Worm (Caenorhabditis elegans) whole organism, early embryonic: ENCODE results near the gene F32D8.11.

ENCODE experiments used
- B0310.2 ChIP-seq: sonication (generic microtip); optimal IDR thresholded peaks from 2 replicates; lab custom pipeline; 2016; ENCODE audit warnings: mild to moderate bottlenecking, missing genetic modification characterization, missing compliant biosample characterization
- F13C5.2 ChIP-seq: sonication (generic microtip); optimal IDR thresholded peaks from 2 replicates; lab custom pipeline; 2017; ENCODE audit warnings: mild to moderate bottlenecking, missing genetic modification characterization, inconsistent platforms, missing compliant biosample characterization
- aly-1 ChIP-seq: sonication (generic microtip); optimal IDR thresholded peaks from 2 replicates; lab custom pipeline; 2016; ENCODE audit warnings: missing genetic modification characterization, missing compliant biosample characterization
- ama-1 ChIP-seq: fragments of 150-350 bp; optimal IDR thresholded peaks from 2 replicates; lab custom pipeline; 2014
- ceh-13 ChIP-seq: fragments of 200-800 bp; sonication (Bioruptor generic); optimal IDR thresholded peaks from 2 replicates; lab custom pipeline; 2018; ENCODE audit warnings: mild to moderate bottlenecking, missing genetic modification characterization, missing compliant biosample characterization
- ceh-36 ChIP-seq: sonication (generic microtip); optimal IDR thresholded peaks from 2 replicates; lab custom pipeline; 2016; ENCODE audit warnings: missing genetic modification characterization, inconsistent platforms, missing compliant biosample characterization
- ets-7 ChIP-seq: sonication (generic microtip); optimal IDR thresholded peaks from 2 replicates; lab custom pipeline; 2016; ENCODE audit warnings: missing genotype, missing genetic modification characterization, missing compliant biosample characterization
- flt-1 ChIP-seq: fragments of 200-800 bp; sonication (Bioruptor generic); IDR thresholded peaks from 2 replicates; pipeline ENCODE4 v1.3.6; 2022; ENCODE audit warnings: missing genetic modification characterization, missing compliant biosample characterization
- hmbx-1 ChIP-seq: sonication (generic microtip); optimal IDR thresholded peaks from 2 replicates; lab custom pipeline; 2016; ENCODE audit warnings: mild to moderate bottlenecking, missing genetic modification characterization, missing compliant biosample characterization
- hmg-4 ChIP-seq: fragments of 200-800 bp; sonication (Bioruptor generic); optimal IDR thresholded peaks from 2 replicates; lab custom pipeline; 2018; ENCODE audit warnings: mild to moderate bottlenecking, missing genetic modification characterization, missing compliant biosample characterization
- hnd-1 ChIP-seq: sonication (generic microtip); optimal IDR thresholded peaks from 2 replicates; lab custom pipeline; 2016; ENCODE audit warnings: missing genetic modification characterization, missing compliant biosample characterization
- pes-1 ChIP-seq: fragments of 200-800 bp; sonication (Bioruptor generic); IDR thresholded peaks from 2 replicates; pipeline ENCODE4 v1.3.6; 2022; ENCODE audit warnings: missing genetic modification reagents, missing genetic modification characterization, missing compliant biosample characterization
- scrt-1 ChIP-seq: fragments of 200-800 bp; sonication (Bioruptor generic); IDR thresholded peaks from 2 replicates; pipeline ENCODE4 v1.3.6; 2022; ENCODE audit warnings: missing genetic modification characterization, missing compliant biosample characterization
- sea-1 ChIP-seq: fragments of 200-800 bp; sonication (Bioruptor generic); conservative IDR thresholded peaks from 2 replicates; pipeline ENCODE4 v1.3.6; 2022; ENCODE audit warnings: missing genetic modification characterization, missing compliant biosample characterization
- tbx-11 ChIP-seq: fragments of 200-800 bp; sonication (Bioruptor generic); IDR thresholded peaks from 2 replicates; pipeline ENCODE4 v1.3.6; 2022; ENCODE audit warnings: missing genetic modification characterization, missing compliant biosample characterization
- tbx-37 ChIP-seq: fragments of 200-800 bp; sonication (Bioruptor generic); conservative IDR thresholded peaks from 2 replicates; pipeline ENCODE4 v1.3.6; 2022; ENCODE audit warnings: missing genetic modification reagents, missing genetic modification characterization, missing compliant biosample characterization
- tra-4 ChIP-seq: sonication (generic microtip); optimal IDR thresholded peaks from 2 replicates; lab custom pipeline; 2017; ENCODE audit warnings: missing genetic modification characterization, missing compliant biosample characterization

The F32D8.11 gene

DNA sequence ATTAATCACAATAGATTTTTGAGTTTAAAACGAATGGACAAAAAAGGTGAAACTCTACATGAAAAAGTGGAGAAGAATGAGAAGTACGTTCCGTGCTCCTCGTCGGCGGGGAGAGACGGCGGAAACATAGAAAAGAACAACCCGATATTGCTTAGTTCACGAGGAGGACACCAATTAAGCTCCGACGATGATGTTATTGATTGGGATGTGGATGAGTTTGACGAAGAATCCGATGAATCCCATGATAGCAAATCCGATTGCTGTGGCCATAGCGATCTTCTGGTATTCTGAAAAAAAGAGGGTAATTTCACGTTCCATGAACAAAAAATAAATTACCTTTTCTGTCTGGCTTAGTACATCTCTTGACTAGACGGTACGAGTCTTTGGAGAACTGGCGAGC, 7.8 kb upstream of the F32D8.11 start:
- no peak for TF ChIP-seq tbx-11 (GFP tag; lab: Robert Waterston, UW)
- TF ChIP-seq pes-1 = no peak
- no peak for TF ChIP-seq B0310.2 (tag; lab: Kevin White, UChicago)
- no peak for TF ChIP-seq scrt-1
- TF ChIP-seq aly-1 (tag; lab: Kevin White, UChicago) = no peak
- TF ChIP-seq ama-1 (lab: Kevin White, UChicago) = no peak
- TF ChIP-seq ceh-13 = no peak
- no peak for TF ChIP-seq tbx-37 (GFP tag; lab: Robert Waterston, UW)
- TF ChIP-seq hmg-4 (GFP tag; lab: Kevin White, UChicago) = no peak
- no peak for TF ChIP-seq flt-1 (GFP tag; lab: Robert Waterston, UW)
- TF ChIP-seq hmbx-1 (tag; lab: Kevin White, UChicago) = no peak

DNA sequence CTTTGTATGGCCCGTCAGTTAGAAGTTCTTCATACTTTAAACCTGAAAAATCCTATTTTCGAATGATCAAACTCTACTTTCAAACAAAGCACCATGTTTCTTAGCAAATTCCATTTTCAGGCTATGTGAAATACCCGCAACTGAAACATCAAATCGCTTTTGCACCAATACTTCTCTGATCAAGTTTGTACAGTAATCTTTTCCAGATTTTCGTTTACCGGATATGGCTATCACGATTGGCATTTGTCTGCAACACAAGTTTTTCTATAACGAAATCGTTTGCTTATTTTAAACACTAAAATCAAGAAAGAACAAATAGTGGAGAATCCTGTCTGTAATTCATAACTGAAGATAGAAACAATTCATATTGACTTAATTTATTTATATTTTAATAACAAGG, 7.4 kb upstream of the F32D8.11 start, which contains the start of gene F32D8.13:
TSS of gene F32D8.13 (minus strand) at position 249 of the 400 bp plus-strand sequence.
- TF ChIP-seq B0310.2 (tag; lab: Kevin White, UChicago) (no peak), tbx-11 (GFP tag; lab: Robert Waterston, UW) (no peak), sea-1 (no peak), hmg-4 (GFP tag; lab: Kevin White, UChicago) (no peak), flt-1 (GFP tag; lab: Robert Waterston, UW) (no peak), hnd-1 (tag; lab: Kevin White, UChicago) (no peak), ets-7 (tag; lab: Kevin White, UChicago) (no peak), scrt-1 (no peak), hmbx-1 (tag; lab: Kevin White, UChicago) (no peak), F13C5.2 (tag; lab: Kevin White, UChicago) (no peak), ama-1 (lab: Kevin White, UChicago) (no peak), aly-1 (tag; lab: Kevin White, UChicago) (no peak), tbx-37 (GFP tag; lab: Robert Waterston, UW) (no peak), pes-1 (no peak), ceh-36 (no peak)

DNA sequence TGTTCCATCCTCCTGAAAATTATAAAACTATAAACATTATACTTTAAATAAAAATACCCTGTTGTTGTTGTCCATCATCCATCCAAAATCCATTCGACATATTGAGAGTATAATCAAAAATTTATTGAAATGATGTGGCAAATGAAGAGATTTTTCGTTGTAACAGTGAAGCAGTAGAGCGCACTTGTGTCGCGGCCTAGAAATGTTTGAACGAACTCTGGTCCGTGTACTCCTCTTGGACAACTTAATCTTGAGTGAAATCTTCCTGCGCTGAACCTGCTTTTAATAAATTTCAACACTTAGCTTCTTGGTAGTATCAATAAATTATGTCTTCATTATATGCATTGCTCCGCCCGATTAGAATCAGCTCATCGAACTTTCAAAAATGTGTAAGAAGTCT, 5.7 kb upstream of the F32D8.11 start, which contains the start of the genes F32D8.14 and F32D8.5:
TSS of gene F32D8.14 (minus strand) at position 188 of the 400 bp plus-strand sequence.
TSS of gene F32D8.5 (plus strand) at position 200 of the 400 bp plus-strand sequence.
- TF ChIP-seq ceh-36 (no peak), F13C5.2 (tag; lab: Kevin White, UChicago) (peak; percentile 19), pes-1 (peak; percentile 28; the same call in 1 of the 2 replicates), tbx-37 (GFP tag; lab: Robert Waterston, UW) (peak; percentile 69)

DNA sequence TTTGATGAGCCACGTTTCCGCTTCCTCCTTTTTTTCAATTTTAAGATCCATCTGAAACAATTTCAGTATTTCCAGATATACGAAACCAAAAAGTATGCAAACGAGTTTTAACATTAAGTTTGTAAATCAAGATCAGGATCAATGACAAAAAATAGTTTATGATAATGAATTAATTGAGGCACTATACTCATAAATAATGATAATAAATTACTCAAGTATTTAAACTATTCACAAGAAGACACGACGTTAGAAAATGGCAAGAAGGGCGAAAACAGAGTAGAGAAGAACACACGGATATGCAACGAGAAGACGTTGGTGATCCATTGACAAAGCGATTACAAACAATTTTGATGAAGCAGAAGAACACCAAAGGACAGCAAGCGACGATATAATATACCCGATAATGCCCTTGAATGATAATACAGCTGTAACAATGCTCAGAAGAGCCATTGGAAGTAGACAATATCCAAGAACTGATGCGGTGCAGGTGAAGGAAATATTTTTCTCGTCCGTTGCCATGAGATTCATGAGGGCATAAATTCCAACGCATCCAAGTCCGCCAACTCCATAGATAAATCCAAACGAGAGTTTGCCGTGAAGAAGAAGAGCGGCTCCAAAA, 4.7 kb upstream of the F32D8.11 start, which contains the start of gene F32D8.4:
TSS of gene F32D8.4 (minus strand) at position 51 of the 619 bp plus-strand sequence.
- no peak for TF ChIP-seq B0310.2 (tag; lab: Kevin White, UChicago)
- no peak for TF ChIP-seq tbx-11 (GFP tag; lab: Robert Waterston, UW)
- no peak for TF ChIP-seq hmbx-1 (tag; lab: Kevin White, UChicago)
- TF ChIP-seq tbx-37 (GFP tag; lab: Robert Waterston, UW) = no peak
- TF ChIP-seq ceh-13 = no peak
- no peak for TF ChIP-seq aly-1 (tag; lab: Kevin White, UChicago)
- TF ChIP-seq flt-1 (GFP tag; lab: Robert Waterston, UW) = no peak

DNA sequence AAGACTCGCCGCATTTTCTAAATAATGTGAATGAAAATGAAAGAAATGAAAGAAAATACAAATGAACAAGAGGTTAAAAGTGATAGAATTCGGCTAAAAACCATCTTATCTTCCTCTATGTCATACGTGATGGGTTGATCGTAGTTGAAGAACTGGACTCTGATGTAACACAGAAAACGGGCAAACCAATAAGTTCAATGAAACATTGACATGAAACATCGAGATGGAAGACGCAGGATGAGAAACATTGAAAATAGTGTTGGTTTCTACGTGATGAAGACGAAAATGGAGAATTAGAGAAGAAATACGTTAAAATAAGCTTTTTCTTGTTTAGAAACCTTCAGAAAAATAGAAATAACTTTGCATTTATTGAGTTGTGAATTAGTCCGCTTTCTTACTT, 2.0 kb upstream of the F32D8.11 start, which contains the start of gene F32D8.12:
TSS of gene F32D8.12 (minus strand) at position 48 of the 400 bp plus-strand sequence.
- TF ChIP-seq tbx-11 (GFP tag; lab: Robert Waterston, UW) = no peak
- no peak for TF ChIP-seq pes-1
- TF ChIP-seq scrt-1 = no peak
- no peak for TF ChIP-seq tbx-37 (GFP tag; lab: Robert Waterston, UW)

DNA sequence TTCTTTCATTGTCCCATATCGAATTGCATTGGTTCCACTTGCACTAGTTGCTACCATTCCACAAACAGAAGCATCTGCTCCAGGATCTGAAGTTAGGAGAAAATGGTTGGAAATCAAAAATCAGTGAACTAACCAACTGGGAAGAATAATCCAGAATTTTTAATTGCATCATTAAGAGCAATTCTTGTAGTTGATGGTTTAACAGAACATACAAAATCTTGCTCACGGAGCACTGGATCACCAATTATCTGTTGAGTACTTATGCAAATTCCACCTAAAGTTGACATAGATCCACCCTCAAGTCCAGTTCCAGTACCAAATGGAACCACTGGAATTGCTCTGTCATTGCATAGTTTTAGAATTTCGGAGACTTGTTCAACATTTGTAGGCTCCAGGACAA, 838 bp upstream of the F32D8.11 start:
- TF ChIP-seq ceh-13 (no peak), tra-4 (tag; lab: Kevin White, UChicago) (no peak), hmg-4 (GFP tag; lab: Kevin White, UChicago) (no peak), tbx-11 (GFP tag; lab: Robert Waterston, UW) (no peak), ets-7 (tag; lab: Kevin White, UChicago) (no peak), aly-1 (tag; lab: Kevin White, UChicago) (no peak), ama-1 (lab: Kevin White, UChicago) (no peak), F13C5.2 (tag; lab: Kevin White, UChicago) (no peak)

DNA sequence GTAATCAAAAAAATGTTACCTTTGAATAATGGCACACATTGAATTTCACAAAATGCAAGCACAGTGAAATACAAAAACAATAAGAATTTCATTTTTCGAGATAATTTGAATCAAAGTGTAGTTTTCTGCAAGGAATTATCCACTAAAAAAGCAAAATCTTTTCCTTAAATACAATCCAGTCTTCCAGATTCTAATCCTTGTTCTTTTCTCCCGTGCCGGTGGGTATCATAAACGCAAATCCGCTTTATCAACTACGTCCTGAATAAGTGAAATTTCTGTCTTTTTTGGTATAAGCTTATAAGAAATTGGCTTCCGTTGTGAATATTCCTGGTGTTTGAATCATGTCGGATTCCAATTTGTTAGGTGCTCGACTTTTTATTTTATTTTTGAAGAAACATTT, 783 bp downstream of the F32D8.11 start:
- no peak for TF ChIP-seq ama-1 (lab: Kevin White, UChicago)
- TF ChIP-seq flt-1 (GFP tag; lab: Robert Waterston, UW) = no peak
- TF ChIP-seq ceh-13 = no peak
- TF ChIP-seq hmg-4 (GFP tag; lab: Kevin White, UChicago) = no peak
- TF ChIP-seq F13C5.2 (tag; lab: Kevin White, UChicago) = no peak
- TF ChIP-seq sea-1 = no peak
- TF ChIP-seq aly-1 (tag; lab: Kevin White, UChicago) = no peak
- no peak for TF ChIP-seq hnd-1 (tag; lab: Kevin White, UChicago)
- no peak for TF ChIP-seq tbx-11 (GFP tag; lab: Robert Waterston, UW)
- TF ChIP-seq pes-1 = no peak
- TF ChIP-seq ets-7 (tag; lab: Kevin White, UChicago) = no peak
- TF ChIP-seq ceh-36 = no peak
- no peak for TF ChIP-seq tbx-37 (GFP tag; lab: Robert Waterston, UW)
- no peak for TF ChIP-seq hmbx-1 (tag; lab: Kevin White, UChicago)
- TF ChIP-seq B0310.2 (tag; lab: Kevin White, UChicago) = no peak

DNA sequence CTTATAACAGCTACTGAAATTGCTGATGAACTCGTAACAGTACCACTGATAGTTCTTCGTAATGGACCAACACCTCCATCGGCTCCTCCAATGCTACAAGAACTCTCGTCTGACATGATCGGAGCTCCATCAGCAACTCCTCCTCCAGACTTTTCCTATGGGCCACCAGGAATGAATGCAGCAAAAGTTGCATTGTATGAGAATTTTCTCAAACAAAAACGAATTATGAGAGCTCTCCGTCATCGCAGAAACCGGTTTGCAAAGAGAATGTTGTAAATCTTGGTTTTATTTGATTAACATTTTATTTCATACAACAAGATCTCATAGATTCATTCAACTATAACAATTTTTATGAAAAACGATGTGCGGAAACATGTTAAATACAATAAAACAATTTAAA, 1.4 kb downstream of the F32D8.11 start:
- no peak for TF ChIP-seq scrt-1
